Worm (Caenorhabditis elegans) whole organism, L4/young adult: ENCODE results near the gene Y41D4B.14.

ENCODE experiments used
- W03F9.2 ChIP-seq: fragments of 150-350 bp; optimal IDR thresholded peaks from 2 replicates; lab custom pipeline; 2014; ENCODE audit warnings: missing biosample characterization, missing genetic modification characterization
- dao-5 ChIP-seq: sonication (generic microtip); optimal IDR thresholded peaks from 2 replicates; lab custom pipeline; 2016; ENCODE audit warnings: missing genotype, missing genetic modification characterization, moderate library complexity, missing compliant biosample characterization
- him-1 ChIP-seq: sonication (generic microtip); optimal IDR thresholded peaks from 2 replicates; lab custom pipeline; 2016; ENCODE audit warnings: missing genotype, missing genetic modification reagents, missing genetic modification characterization, missing compliant biosample characterization

ce11 chrIV:1576731-1577130 lies at the start of gene Y41D4B.14:
- TF ChIP-seq him-1 (tag; lab: Kevin White, UChicago): no peak
- no peak for TF ChIP-seq W03F9.2 (tag; lab: Kevin White, UChicago)
- TF ChIP-seq dao-5 (tag; lab: Kevin White, UChicago): no peak
